Fruit fly (Drosophila melanogaster): ENCODE results near the gene CG42342.

CG42342 gene

DNA sequence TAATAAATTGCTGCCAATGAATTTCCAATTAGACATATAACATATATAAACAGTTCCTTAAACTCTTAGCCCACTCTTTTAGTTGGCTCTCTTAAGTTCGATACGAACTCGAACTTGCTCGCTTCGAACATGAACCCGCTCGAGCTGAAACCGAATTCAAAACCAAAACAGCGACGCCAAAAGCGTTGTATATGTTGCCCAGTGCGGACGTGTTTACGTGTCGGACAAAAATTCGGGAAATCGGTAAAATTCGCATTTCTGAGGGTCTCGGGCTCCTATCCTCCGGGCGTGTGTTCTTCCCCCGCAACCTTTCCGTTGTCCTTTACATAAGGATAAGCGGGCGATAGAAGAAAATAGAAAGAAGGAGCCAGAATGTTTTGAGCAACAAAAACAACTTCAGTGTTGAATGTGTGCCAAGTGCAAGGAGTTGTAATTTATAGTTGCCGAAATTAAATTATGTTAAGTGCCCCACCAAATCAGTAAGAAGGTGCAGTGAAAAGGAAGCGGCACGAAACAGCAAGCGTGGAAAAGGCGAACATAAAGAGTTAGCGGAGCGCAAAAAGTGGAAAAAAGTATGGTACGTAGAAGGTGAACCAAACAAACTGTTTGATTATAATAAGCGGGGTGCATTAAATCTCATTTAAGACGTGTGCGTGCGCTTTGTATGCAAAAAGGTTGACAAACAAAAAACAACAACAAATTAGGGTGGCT is at the start of gene CG42342:
Gene CG42342, plus strand, starts transcription at position 176 of the 711 bp plus-strand sequence.
- no peak for TF ChIP-seq Pif1B (GFP tag; optimal IDR thresholded peaks at IDR 0.05)
- TF ChIP-seq D1 (tag; optimal IDR thresholded peaks at IDR 0.05) = no peak
- TF ChIP-seq CG12605 (GFP tag; IDR thresholded peaks at IDR 0.05) = peak; percentile 12; the same call in 1 of the 2 replicates
- no peak for TF ChIP-seq CG34367 (tag; optimal IDR thresholded peaks at IDR 0.05)
- TF ChIP-seq CG13204 (GFP tag; optimal IDR thresholded peaks at IDR 0.05) = peak; percentile 8

DNA sequence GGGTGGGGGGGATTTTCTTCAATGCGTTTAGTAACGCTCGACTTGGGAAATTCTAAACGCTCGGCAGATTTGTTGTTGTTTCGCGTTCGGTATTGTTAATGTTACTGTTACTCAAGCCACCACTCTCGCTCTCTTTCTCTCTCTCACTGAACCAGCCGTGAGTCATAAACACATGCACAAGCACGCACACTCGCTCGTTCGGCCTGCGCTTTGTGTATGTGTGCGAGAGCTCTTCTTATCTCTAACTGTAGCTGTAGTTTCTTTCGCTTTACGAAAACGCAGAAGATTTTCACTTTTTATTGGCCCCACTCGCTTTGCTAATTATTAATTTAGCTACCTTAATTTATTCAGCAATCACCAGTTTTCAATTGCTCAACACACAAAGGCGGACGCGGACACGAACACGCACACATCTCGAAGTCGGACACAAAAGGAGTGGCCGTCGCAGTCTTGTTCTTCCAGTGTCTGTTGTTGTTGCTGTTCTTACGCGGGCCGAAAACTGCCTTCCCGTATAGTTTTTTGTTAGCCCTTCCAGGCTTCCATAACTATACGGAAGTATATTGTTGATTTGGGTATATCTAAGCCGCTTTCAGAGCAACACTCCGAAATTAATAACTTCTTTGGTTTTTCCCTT is 49.5 kb upstream of the CG42342 start:
- TF ChIP-seq Pif1B (GFP tag; optimal IDR thresholded peaks at IDR 0.05) (no peak), EcR (GFP tag; optimal IDR thresholded peaks at IDR 0.05) (peak; percentile 32), CG4496 (GFP tag; IDR thresholded peaks at IDR 0.05) (peak; percentile 22; the same call in 1 of the 3 replicates)

DNA sequence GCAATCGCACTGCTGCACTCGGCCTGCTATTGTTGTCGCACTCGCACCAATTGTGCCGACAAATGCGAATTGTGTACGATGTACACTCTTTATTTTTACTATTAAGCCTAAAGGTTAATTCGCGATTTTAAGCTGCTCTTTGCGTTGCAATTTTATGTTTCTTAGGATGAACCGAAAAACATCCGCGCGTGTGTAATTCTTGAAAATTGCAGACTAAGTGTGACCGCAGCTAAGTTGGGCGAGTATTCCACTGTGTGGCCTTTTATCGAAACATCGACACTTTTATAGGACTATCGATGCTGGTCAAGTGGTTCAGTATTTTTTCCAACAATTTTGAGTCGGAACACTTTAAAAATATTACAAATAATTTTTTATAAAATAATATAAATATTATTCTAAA is 49.0 kb upstream of the CG42342 start, which contains the start of gene Pak3:
Gene Pak3, minus strand, starts transcription at position 225 of the 400 bp plus-strand sequence.
- TF ChIP-seq CG14655 (GFP tag; optimal IDR thresholded peaks at IDR 0.05) (no peak), CG4496 (GFP tag; IDR thresholded peaks at IDR 0.05) (0 out of 3 replicates have a peak, but pooled peaks have one; percentile 10), rn (GFP tag; IDR thresholded peaks at IDR 0.05) (no peak)

DNA sequence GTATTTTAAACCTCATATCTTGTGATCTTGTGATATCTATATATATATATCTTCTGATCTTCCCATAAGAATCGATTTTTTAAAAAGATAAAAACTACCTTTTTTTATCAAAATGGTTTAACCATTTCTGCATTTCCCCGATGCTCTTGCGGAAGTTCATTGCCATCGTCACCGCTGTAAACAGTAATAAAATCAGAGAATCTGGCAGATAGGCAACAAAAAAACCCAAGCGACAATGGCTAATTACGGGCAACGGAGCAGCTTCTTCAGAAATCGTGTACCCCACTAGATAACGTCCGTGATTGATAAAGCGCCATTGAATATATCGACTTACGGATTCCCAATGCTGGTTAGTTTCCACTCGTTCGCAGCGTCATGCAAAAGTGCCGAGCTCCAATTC is 48.4 kb upstream of the CG42342 start, which contains the start of gene CG10405:
Gene CG10405, plus strand, starts transcription at position 301 of the 400 bp plus-strand sequence.
- no peak for TF ChIP-seq CG15710 (tag; optimal IDR thresholded peaks at IDR 0.05)
- TF ChIP-seq gl (tag; optimal IDR thresholded peaks at IDR 0.05) = no peak
- no peak for TF ChIP-seq CG13204 (GFP tag; optimal IDR thresholded peaks at IDR 0.05)
- TF ChIP-seq EcR (GFP tag; optimal IDR thresholded peaks at IDR 0.05) = no peak
- no peak for TF ChIP-seq Snoo (tag; optimal IDR thresholded peaks at IDR 0.05)
- no peak for TF ChIP-seq CG32121 (GFP tag; IDR thresholded peaks at IDR 0.05)
- TF ChIP-seq CG4496 (GFP tag; IDR thresholded peaks at IDR 0.05) = no peak
- TF ChIP-seq Ets98B (GFP tag; IDR thresholded peaks at IDR 0.05) = no peak
- no peak for TF ChIP-seq CG12605 (GFP tag; IDR thresholded peaks at IDR 0.05)
- no peak for TF ChIP-seq Pif1B (GFP tag; optimal IDR thresholded peaks at IDR 0.05)
- no peak for TF ChIP-seq CG17806 (tag; optimal IDR thresholded peaks at IDR 0.05)
- no peak for TF ChIP-seq fd96Ca (GFP tag; IDR thresholded peaks at IDR 0.05)
- no peak for TF ChIP-seq CG8159 (tag; optimal IDR thresholded peaks at IDR 0.05)
- no peak for TF ChIP-seq CG8301 (tag; optimal IDR thresholded peaks at IDR 0.05)
- no peak for TF ChIP-seq CG9948 (tag; optimal IDR thresholded peaks at IDR 0.05)

DNA sequence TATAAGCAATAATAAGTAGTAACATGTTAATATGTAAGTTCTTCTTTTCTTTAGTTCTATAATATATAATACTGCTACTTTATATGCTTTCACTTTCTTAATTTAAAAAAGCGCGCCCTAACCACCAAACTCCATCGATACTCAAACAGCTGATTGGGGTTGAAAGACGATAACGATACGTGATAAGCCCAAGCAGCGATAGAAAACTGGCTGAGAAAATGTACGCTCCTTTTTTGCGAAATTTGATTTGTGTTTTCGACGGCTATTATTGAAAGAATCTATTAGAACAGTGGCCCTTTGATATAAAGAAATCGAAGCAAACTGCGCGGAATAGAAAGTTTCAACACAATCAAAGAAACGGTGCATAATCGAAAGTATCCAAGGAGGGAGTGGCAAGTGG is 46.7 kb upstream of the CG42342 start, which contains the start of gene CG14883:
Gene CG14883, plus strand, starts transcription at position 178 of the 400 bp plus-strand sequence.
- TF ChIP-seq Pif1A (GFP tag; optimal IDR thresholded peaks at IDR 0.05) = no peak

DNA sequence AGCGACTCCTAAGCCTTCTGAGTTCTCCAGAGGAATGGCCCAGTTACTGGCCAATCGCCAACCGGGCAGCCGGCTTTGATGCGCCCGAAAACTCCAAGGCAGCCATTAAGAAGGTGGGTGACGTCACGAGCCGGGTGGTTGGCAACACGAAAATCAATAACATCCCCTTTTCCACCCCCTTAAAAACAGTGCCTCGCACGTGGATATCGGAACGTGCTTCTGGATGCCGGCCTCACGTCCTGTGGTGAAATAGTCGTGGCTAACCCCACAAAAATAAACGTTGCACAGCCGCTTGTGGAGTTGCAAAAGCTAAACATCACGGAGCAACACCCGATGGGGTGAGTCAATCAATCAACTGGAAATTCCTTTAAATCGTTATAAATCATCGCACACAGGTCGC is 46.0 kb upstream of the CG42342 start:
- TF ChIP-seq CG12605 (GFP tag; IDR thresholded peaks at IDR 0.05) (no peak), CG14655 (GFP tag; optimal IDR thresholded peaks at IDR 0.05) (no peak), CG15710 (tag; optimal IDR thresholded peaks at IDR 0.05) (no peak), Snoo (tag; optimal IDR thresholded peaks at IDR 0.05) (no peak), Pif1A (GFP tag; optimal IDR thresholded peaks at IDR 0.05) (no peak), CG17806 (tag; optimal IDR thresholded peaks at IDR 0.05) (no peak), CG8301 (tag; optimal IDR thresholded peaks at IDR 0.05) (no peak), gl (tag; optimal IDR thresholded peaks at IDR 0.05) (no peak)

DNA sequence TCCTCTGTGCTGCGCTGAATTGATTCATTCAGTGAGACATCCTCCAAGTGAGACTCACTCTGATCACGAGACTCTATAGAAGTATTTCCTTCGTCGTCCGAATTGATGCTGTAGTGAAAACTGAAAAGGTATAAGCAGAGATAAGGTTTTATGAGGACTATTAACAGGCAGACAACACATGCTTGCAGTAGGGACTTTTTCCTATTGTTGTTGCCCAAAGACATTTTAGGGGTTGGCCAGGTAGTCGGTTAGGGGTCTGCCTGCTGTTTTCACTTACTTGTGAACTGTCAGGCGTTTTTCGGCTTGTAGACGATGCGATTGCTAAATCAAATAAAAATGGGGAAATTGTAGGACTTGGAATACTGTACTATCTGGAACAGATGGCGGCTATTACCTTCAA is 34.0 kb upstream of the CG42342 start:
- TF ChIP-seq Ets98B (GFP tag; IDR thresholded peaks at IDR 0.05) (no peak), rn (GFP tag; IDR thresholded peaks at IDR 0.05) (no peak)

DNA sequence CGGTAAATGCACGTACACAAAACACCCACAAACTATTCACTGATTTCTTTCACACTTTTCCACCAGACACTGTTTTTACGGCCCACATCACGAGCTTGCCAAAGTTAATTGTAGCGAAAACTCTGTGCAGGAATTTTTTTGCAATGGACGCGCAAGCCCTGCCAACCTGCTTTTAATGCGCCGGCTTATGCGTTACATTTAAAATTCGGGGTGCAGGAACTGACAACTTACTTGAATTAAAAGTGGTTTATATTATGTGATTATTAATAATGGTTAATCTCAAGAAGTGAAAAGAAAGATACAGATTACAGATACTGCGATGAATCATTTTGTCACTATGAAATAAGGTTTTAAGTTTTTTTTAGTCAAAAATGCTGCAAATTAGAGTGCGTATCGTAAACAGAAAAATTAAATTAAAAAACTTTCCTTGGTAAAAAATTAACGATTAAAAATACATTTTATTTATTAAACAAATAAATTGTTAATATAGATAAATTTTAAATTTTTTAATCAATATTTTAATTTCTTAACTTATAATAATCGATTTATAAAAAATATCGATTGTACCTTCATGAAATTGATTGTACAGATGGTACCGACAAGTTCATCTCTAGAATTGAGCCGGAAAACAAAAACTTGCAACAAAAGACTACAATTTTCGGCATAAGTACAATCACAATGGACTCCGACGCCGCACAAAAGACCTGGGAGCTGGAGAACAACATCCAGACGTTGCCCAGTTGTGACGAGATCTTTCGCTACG is 32.9 kb upstream of the CG42342 start, which contains the start of the genes CG42232 and CSN5:
Gene CG42232, minus strand, starts transcription at position 163 of the 763 bp plus-strand sequence.
Gene CSN5, plus strand, starts transcription at position 599 of the 763 bp plus-strand sequence.
- TF ChIP-seq rn (GFP tag; IDR thresholded peaks at IDR 0.05) = no peak
- no peak for TF ChIP-seq D1 (tag; optimal IDR thresholded peaks at IDR 0.05)
- TF ChIP-seq CG17806 (tag; optimal IDR thresholded peaks at IDR 0.05) = no peak
- no peak for TF ChIP-seq CG9948 (tag; optimal IDR thresholded peaks at IDR 0.05)
- TF ChIP-seq CG13204 (GFP tag; optimal IDR thresholded peaks at IDR 0.05) = no peak
- no peak for TF ChIP-seq gl (tag; optimal IDR thresholded peaks at IDR 0.05)
- TF ChIP-seq CG14655 (GFP tag; optimal IDR thresholded peaks at IDR 0.05) = no peak
- TF ChIP-seq CG15710 (tag; optimal IDR thresholded peaks at IDR 0.05) = no peak
- no peak for TF ChIP-seq CG10348 (GFP tag; IDR thresholded peaks at IDR 0.05)
- no peak for TF ChIP-seq fd96Ca (GFP tag; IDR thresholded peaks at IDR 0.05)
- TF ChIP-seq CG8301 (tag; optimal IDR thresholded peaks at IDR 0.05) = no peak
- TF ChIP-seq CG34367 (tag; optimal IDR thresholded peaks at IDR 0.05) = no peak
- TF ChIP-seq Pif1B (GFP tag; optimal IDR thresholded peaks at IDR 0.05) = no peak
- TF ChIP-seq Ets98B (GFP tag; IDR thresholded peaks at IDR 0.05) = no peak
- TF ChIP-seq CG4496 (GFP tag; IDR thresholded peaks at IDR 0.05) = no peak

Data from whole organism, pupa.